Fruit fly (Drosophila melanogaster): ENCODE results near the gene Sfp24Ba.

The Sfp24Ba gene

DNA sequence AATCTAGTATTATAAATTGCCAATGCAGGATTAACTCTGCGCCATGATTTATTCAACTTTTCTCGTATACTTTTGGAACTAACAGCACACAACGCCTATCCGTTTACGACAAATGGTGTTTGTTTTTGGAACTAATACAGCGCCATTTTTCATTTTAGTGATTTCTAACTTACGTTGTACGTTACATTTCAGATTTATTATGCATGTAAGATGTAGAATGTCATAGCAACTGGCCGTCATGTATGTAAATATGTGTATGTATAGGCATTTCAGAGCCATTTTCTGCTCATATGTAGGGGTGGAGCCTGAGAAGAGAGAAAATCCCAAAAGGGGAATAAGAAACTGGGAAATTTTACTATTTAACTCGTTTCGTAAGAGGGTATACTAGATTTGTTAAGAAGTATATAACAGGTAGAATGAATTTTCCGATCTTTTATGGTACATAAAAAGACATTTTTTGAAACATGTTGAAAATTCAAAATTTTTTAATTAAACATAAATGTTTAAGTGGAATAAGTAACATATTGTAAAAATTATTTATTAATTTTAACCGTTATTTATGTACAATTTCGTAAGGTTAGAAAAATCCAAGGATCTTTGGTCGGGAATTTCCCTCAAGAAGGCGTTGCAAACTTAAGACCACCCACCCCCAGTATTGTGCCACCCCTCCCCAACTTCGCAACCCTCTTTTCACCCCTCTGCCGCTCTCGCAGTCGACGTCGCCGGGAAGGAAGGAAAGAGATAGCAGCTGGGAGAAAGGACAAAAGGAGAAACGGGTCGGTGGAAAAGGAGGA, 10.8 kb downstream of the Sfp24Ba start (continued):
- peak in 1 of 2 experiments; percentile 39 for TF ChIP-seq bsh (GFP tag; optimal IDR thresholded peaks at IDR 0.05)
- no peak for TF ChIP-seq gcm (GFP tag; optimal IDR thresholded peaks at IDR 0.05)
- TF ChIP-seq CG30431 (GFP tag; optimal IDR thresholded peaks at IDR 0.05) = no peak
- peak; percentile 35 for TF ChIP-seq CG12155 (GFP tag; optimal IDR thresholded peaks at IDR 0.05)
- TF ChIP-seq Ptx1 (GFP tag; IDR thresholded peaks at IDR 0.05) = peak; percentile 53
- peak; percentile 64 for TF ChIP-seq ara (GFP tag; IDR thresholded peaks at IDR 0.05)
- TF ChIP-seq CG2202 (tag; optimal IDR thresholded peaks at IDR 0.05) = no peak
- TF ChIP-seq chif (GFP tag; optimal IDR thresholded peaks at IDR 0.05) = peak in 1 of 2 experiments; percentile 64
- TF ChIP-seq ERR (GFP tag; optimal IDR thresholded peaks at IDR 0.05) = peak; percentile 36
- peak; percentile 62 for TF ChIP-seq az2 (GFP tag; optimal IDR thresholded peaks at IDR 0.05)
- peak; percentile 51 for TF ChIP-seq p53 (GFP tag; optimal IDR thresholded peaks at IDR 0.05)
- no peak for TF ChIP-seq CG10959 (GFP tag; IDR thresholded peaks at IDR 0.05)
- TF ChIP-seq Rx (GFP tag; IDR thresholded peaks at IDR 0.05) = 0 out of 2 replicates have a peak, but pooled peaks have one; percentile 23
- TF ChIP-seq Xbp1 (GFP tag; optimal IDR thresholded peaks at IDR 0.05) = peak; percentile 77
- TF ChIP-seq CG8388 (GFP tag; optimal IDR thresholded peaks at IDR 0.05) = peak; percentile 2
- TF ChIP-seq CG4404 (GFP tag; IDR thresholded peaks at IDR 0.05) = no peak
- no peak for TF ChIP-seq br (optimal IDR thresholded peaks at IDR 0.05)
- peak; percentile 26 for TF ChIP-seq MTF-1 (GFP tag; optimal IDR thresholded peaks at IDR 0.05; ENCODE audit: borderline replicate concordance)
- no peak for TF ChIP-seq Doc2 (GFP tag; IDR thresholded peaks at IDR 0.05)
- TF ChIP-seq zen (tag; optimal IDR thresholded peaks at IDR 0.05) = peak; percentile 81
- peak; percentile 34; the same call in 1 of the 3 replicates for TF ChIP-seq croc (GFP tag; conservative IDR thresholded peaks at IDR 0.05)
- TF ChIP-seq Max (GFP tag; optimal IDR thresholded peaks at IDR 0.05) = peak; percentile 37
- TF ChIP-seq B-H2 (GFP tag; optimal IDR thresholded peaks at IDR 0.05) = peak; percentile 75
- TF ChIP-seq tap (tag; optimal IDR thresholded peaks at IDR 0.05) = peak; percentile 10
- TF ChIP-seq Hmx (GFP tag; optimal IDR thresholded peaks at IDR 0.05) = peak; percentile 3
- peak; percentile 94 for TF ChIP-seq pros (GFP tag; optimal IDR thresholded peaks at IDR 0.05)
- TF ChIP-seq CG9932 (GFP tag; IDR thresholded peaks at IDR 0.05) = peak; percentile 63; the same call in 1 of the 2 replicates
- TF ChIP-seq HHEX (GFP tag; optimal IDR thresholded peaks at IDR 0.05) = no peak
- TF ChIP-seq CG4854 (GFP tag; optimal IDR thresholded peaks at IDR 0.05) = peak; percentile 67
- TF ChIP-seq Drgx (GFP tag; IDR thresholded peaks at IDR 0.05) = peak; percentile 81
- TF ChIP-seq H15 (GFP tag; IDR thresholded peaks at IDR 0.05) = peak; percentile 35; the same call in 1 of the 3 replicates
- no peak for TF ChIP-seq tio (GFP tag; optimal IDR thresholded peaks at IDR 0.05)
- TF ChIP-seq ems (GFP tag; optimal IDR thresholded peaks at IDR 0.05) = no peak
- TF ChIP-seq sob (GFP tag; IDR thresholded peaks at IDR 0.05) = peak; percentile 74
- TF ChIP-seq CG18599 (GFP tag; optimal IDR thresholded peaks at IDR 0.05) = peak; percentile 48
- TF ChIP-seq CG9215 (GFP tag; IDR thresholded peaks at IDR 0.05) = no peak
- peak; percentile 31 for TF ChIP-seq Dek (tag; optimal IDR thresholded peaks at IDR 0.05)
- peak; percentile 84 for TF ChIP-seq sd (tag; optimal IDR thresholded peaks at IDR 0.05)
- TF ChIP-seq CG12744 (GFP tag; optimal IDR thresholded peaks at IDR 0.05) = peak; percentile 58
- TF ChIP-seq H2.0 (GFP tag; IDR thresholded peaks at IDR 0.05) = no peak
- peak; percentile 34 for TF ChIP-seq lbe (GFP tag; optimal IDR thresholded peaks at IDR 0.05)
- no peak for TF ChIP-seq cad (GFP tag; optimal IDR thresholded peaks at IDR 0.05)
- TF ChIP-seq CG7963 (GFP tag; IDR thresholded peaks at IDR 0.05; ENCODE audit: partially characterized antibody) = no peak
- peak; percentile 0 for TF ChIP-seq CG31388 (GFP tag; optimal IDR thresholded peaks at IDR 0.05)
- no peak for TF ChIP-seq kah (GFP tag; optimal IDR thresholded peaks at IDR 0.05)
- no peak for TF ChIP-seq luna (GFP tag; optimal IDR thresholded peaks at IDR 0.05)
- TF ChIP-seq CG6683 (GFP tag; optimal IDR thresholded peaks at IDR 0.05) = no peak
- TF ChIP-seq fru (optimal IDR thresholded peaks at IDR 0.05) = no peak
- TF ChIP-seq lola (GFP tag; optimal IDR thresholded peaks at IDR 0.05) = no peak
- no peak for TF ChIP-seq CG11398 (GFP tag; optimal IDR thresholded peaks at IDR 0.05)
